Worm (Caenorhabditis elegans): ENCODE data around the gene R12C12.9.

ce11 chrII:6010544-6010943, 14.2 kb downstream of the R12C12.9 start, which contains the start of gene ins-20:
- no peak for TF ChIP-seq tbx-8 (GFP tag; optimal IDR thresholded peaks at IDR 0.05)
- no peak for TF ChIP-seq lsy-2 (tag; optimal IDR thresholded peaks at IDR 0.05)
- no peak for TF ChIP-seq unc-62 (GFP tag; optimal IDR thresholded peaks at IDR 0.05)
- TF ChIP-seq nhr-28 (tag; optimal IDR thresholded peaks at IDR 0.05): no peak
- no peak for TF ChIP-seq elt-3 (tag; optimal IDR thresholded peaks at IDR 0.05)
- no peak for TF ChIP-seq lin-13 (tag; optimal IDR thresholded peaks at IDR 0.05)
- TF ChIP-seq nhr-12 (tag; optimal IDR thresholded peaks at IDR 0.05): no peak

All from whole organism, mixed stage, embryonic.